Worm (Caenorhabditis elegans): ENCODE data around the gene pgp-9.

pgp-9 gene

DNA sequence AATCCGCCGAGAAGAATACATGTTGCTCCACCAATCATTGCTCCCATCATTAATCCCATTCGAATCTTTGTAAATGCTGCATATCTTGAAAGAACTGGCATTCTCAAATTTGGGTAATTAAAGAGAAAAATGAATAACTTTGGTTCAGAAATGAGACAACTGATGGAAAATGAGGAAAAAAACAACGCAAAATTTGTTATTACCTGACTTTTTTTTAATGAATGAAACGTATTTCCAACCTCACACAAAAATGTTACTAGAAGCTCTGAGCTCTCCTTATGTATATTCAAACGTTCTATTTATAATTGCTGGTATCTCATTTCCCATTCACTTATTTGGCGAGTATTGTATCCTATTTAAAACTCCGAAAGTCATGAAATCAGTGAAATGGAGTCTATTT, 46.8 kb downstream of the pgp-9 start, which contains the start of the genes Y94A7B.11 and srh-292:
Y94A7B.11 (minus strand) TSS at position 101 of the 400 bp plus-strand sequence.
srh-292 (plus strand) TSS at position 251 of the 400 bp plus-strand sequence.
- TF ChIP-seq ceh-8 (GFP tag; optimal IDR thresholded peaks at IDR 0.05) (no peak), fkh-10 (GFP tag; optimal IDR thresholded peaks at IDR 0.05) (no peak), lin-39 (tag; optimal IDR thresholded peaks at IDR 0.05) (no peak), ceh-63 (GFP tag; optimal IDR thresholded peaks at IDR 0.05) (no peak), skn-1 (tag; optimal IDR thresholded peaks at IDR 0.05) (no peak), lsy-2 (tag; optimal IDR thresholded peaks at IDR 0.05) (no peak), ces-1 (GFP tag; optimal IDR thresholded peaks at IDR 0.05) (no peak), zag-1 (tag; optimal IDR thresholded peaks at IDR 0.05) (no peak), lin-15B (tag; optimal IDR thresholded peaks at IDR 0.05) (no peak), lin-13 (GFP tag; optimal IDR thresholded peaks at IDR 0.05) (no peak), unc-62 (GFP tag; optimal IDR thresholded peaks at IDR 0.05) (no peak)

DNA sequence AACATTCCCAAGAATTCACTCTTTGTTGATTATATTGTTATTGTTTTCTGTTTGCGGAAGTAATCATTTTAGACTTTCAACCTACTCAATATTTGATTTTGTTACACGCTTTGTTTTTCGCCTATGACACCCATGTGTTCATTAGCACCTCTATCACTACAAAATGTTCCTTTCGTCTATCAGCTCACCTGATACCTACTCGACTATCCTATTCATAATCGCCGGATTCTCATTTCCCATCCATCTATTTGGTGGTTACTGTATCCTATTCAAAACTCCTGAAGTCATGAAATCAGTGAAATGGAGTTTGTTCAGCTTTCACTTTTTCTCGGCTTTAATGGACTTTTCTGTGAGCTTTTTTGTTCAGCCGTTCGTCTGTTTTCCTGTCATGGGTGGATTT, 49.6 kb downstream of the pgp-9 start, which contains the start of gene srh-291:
srh-291 (plus strand) TSS at position 301 of the 400 bp plus-strand sequence.
- TF ChIP-seq unc-130 (tag; optimal IDR thresholded peaks at IDR 0.05) (no peak), efl-1 (optimal IDR thresholded peaks at IDR 0.05) (no peak), efl-1 (GFP tag; optimal IDR thresholded peaks at IDR 0.05 in 1 of 2) (peak in 1 of 2 experiments; percentile 64), mep-1 (tag; optimal IDR thresholded peaks at IDR 0.05) (no peak)

DNA sequence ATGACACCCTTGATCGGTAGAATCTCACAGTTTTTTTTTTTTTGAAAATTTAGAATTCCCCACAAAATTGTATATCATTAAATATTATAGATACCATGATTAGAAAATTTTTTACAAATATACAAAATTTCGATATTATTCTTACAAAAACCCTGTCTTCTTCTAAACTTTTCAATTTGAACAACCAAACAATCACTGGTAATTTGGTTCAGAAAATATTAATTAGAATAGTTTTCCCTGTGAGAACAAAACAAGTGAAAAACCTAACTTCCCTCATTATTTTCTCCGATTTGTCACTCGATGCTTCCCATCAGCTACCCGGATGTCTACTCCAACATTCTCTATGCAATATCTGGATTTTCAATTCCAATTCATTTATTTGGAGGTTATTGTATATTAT, 54.4 kb downstream of the pgp-9 start, which contains the start of gene srh-296:
srh-296 (plus strand) TSS at position 301 of the 400 bp plus-strand sequence.
- no peak for TF ChIP-seq snu-23 (GFP tag; optimal IDR thresholded peaks at IDR 0.05)
- TF ChIP-seq unc-98 (GFP tag; IDR thresholded peaks at IDR 0.05): no peak
- no peak for TF ChIP-seq nhr-71 (tag; optimal IDR thresholded peaks at IDR 0.05)
- TF ChIP-seq nhr-77 (tag; optimal IDR thresholded peaks at IDR 0.05): no peak
- no peak for TF ChIP-seq vab-15 (tag; optimal IDR thresholded peaks at IDR 0.05)
- no peak for TF ChIP-seq tlp-1 (tag; optimal IDR thresholded peaks at IDR 0.05)
- TF ChIP-seq lsy-2 (tag; optimal IDR thresholded peaks at IDR 0.05): no peak
- TF ChIP-seq sptf-1 (tag; optimal IDR thresholded peaks at IDR 0.05): no peak
- TF ChIP-seq lin-14 (GFP tag; optimal IDR thresholded peaks at IDR 0.05): no peak
- TF ChIP-seq efl-3 (GFP tag; optimal IDR thresholded peaks at IDR 0.05): no peak
- no peak for TF ChIP-seq nhr-19 (GFP tag; conservative IDR thresholded peaks at IDR 0.05)
- no peak for TF ChIP-seq tbx-2 (tag; optimal IDR thresholded peaks at IDR 0.05)
- TF ChIP-seq xbp-1 (tag; optimal IDR thresholded peaks at IDR 0.05): no peak
- TF ChIP-seq efl-1 (optimal IDR thresholded peaks at IDR 0.05): no peak
- no peak for TF ChIP-seq efl-1 (GFP tag; optimal IDR thresholded peaks at IDR 0.05 in 1 of 2)
- no peak for TF ChIP-seq C16A3.4 (tag; optimal IDR thresholded peaks at IDR 0.05)
- TF ChIP-seq mep-1 (tag; optimal IDR thresholded peaks at IDR 0.05): no peak

DNA sequence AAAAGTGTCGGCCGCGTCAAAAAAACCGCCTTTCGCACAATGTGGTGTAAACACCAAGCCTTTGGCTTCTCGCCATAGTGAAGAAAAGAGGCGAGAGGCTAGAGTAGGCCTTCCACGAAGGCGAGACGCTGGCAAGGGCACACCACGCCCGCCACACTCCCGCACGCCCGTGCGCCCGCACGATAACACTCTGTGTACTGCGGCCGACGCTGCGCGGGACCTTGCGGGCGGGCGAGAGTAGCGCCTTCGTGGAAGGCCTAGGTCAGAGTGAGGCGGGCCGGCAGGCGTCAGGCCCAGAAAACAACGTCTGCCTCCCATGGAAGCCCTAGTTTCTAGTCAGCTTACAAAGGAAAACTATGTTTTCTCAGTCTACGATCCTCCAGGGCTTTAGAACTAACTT, 56.4 kb downstream of the pgp-9 start:
- TF ChIP-seq nhr-20 (tag; optimal IDR thresholded peaks at IDR 0.05) (no peak), snu-23 (GFP tag; optimal IDR thresholded peaks at IDR 0.05) (no peak), nhr-84 (tag; optimal IDR thresholded peaks at IDR 0.05) (no peak), mep-1 (tag; optimal IDR thresholded peaks at IDR 0.05) (no peak), tbx-2 (tag; optimal IDR thresholded peaks at IDR 0.05) (no peak), Y116A8C.19 (tag; optimal IDR thresholded peaks at IDR 0.05; ENCODE audit: borderline replicate concordance) (no peak), nhr-90 (tag; optimal IDR thresholded peaks at IDR 0.05; ENCODE audit: poor library complexity) (no peak), lir-3 (tag; optimal IDR thresholded peaks at IDR 0.05; ENCODE audit: poor library complexity) (no peak), hlh-4 (tag; optimal IDR thresholded peaks at IDR 0.05) (no peak), ceh-63 (GFP tag; optimal IDR thresholded peaks at IDR 0.05) (no peak), F16B12.6 (tag; optimal IDR thresholded peaks at IDR 0.05) (no peak)
